Worm (Caenorhabditis elegans) whole organism, L4/young adult: Measurements from ENCODE around the gene B0250.18.

Experiments used
- W03F9.2 ChIP-seq: fragments of 150-350 bp; optimal IDR thresholded peaks from 2 replicates; lab custom pipeline; 2014; ENCODE audit warnings: missing biosample characterization, missing genetic modification characterization
- dao-5 ChIP-seq: sonication (generic microtip); optimal IDR thresholded peaks from 2 replicates; lab custom pipeline; 2016; ENCODE audit warnings: missing genotype, missing genetic modification characterization, moderate library complexity, missing compliant biosample characterization
- him-1 ChIP-seq: sonication (generic microtip); optimal IDR thresholded peaks from 2 replicates; lab custom pipeline; 2016; ENCODE audit warnings: missing genotype, missing genetic modification reagents, missing genetic modification characterization, missing compliant biosample characterization

- TF ChIP-seq him-1 (no peak), W03F9.2 (no peak), dao-5 (tag; lab: Kevin White, UChicago) (no peak)
These were observed at the start of gene B0250.18 for ce11 chrV:20460808-20461207.
